Worm (Caenorhabditis elegans) whole organism, young adult: ENCODE results near the gene fbxb-79.

Experiments used
- B0019.2 ChIP-seq: fragments of 200-800 bp; sonication (Bioruptor generic); conservative IDR thresholded peaks from 2 replicates; pipeline ENCODE4 v1.3.6; 2022; ENCODE audit warnings: missing genetic modification reagents, missing genetic modification characterization, missing compliant biosample characterization
- F33H1.4 ChIP-seq: fragments of 200-800 bp; sonication (Bioruptor generic); IDR thresholded peaks from 2 replicates; pipeline ENCODE4 v1.3.6; 2022; ENCODE audit warnings: missing genetic modification reagents, missing genetic modification characterization, missing compliant biosample characterization
- F49E8.2 ChIP-seq: sonication (generic microtip); optimal IDR thresholded peaks from 3 replicates; lab custom pipeline; 2017; ENCODE audit warnings: missing genetic modification characterization, mild to moderate bottlenecking, missing compliant biosample characterization, antibody characterized with exemption, moderate library complexity; ENCODE audit not compliant: insufficient read depth
- F52B5.7 ChIP-seq: sonication (generic microtip); optimal IDR thresholded peaks from 2 replicates; lab custom pipeline; 2016; ENCODE audit warnings: mild to moderate bottlenecking, missing genetic modification characterization, missing compliant biosample characterization
- K11D2.4 ChIP-seq: fragments of 200-800 bp; sonication (Bioruptor generic); IDR thresholded peaks from 2 replicates; pipeline ENCODE4 v1.3.6; 2022; ENCODE audit warnings: missing genetic modification reagents, missing genetic modification characterization, missing compliant biosample characterization
- Y95B8A.8 ChIP-seq: fragments of 200-800 bp; sonication (Bioruptor generic); IDR thresholded peaks from 2 replicates; pipeline ENCODE4 v1.3.6; 2022; ENCODE audit warnings: missing genetic modification reagents, missing genetic modification characterization, missing compliant biosample characterization
- aptf-3 ChIP-seq: fragments of 200-800 bp; sonication (Bioruptor generic); IDR thresholded peaks from 2 replicates; pipeline ENCODE4 v1.3.6; 2022; ENCODE audit warnings: missing genetic modification characterization, missing compliant biosample characterization
- attf-6 ChIP-seq: fragments of 200-800 bp; sonication (Bioruptor generic); IDR thresholded peaks from 2 replicates; pipeline ENCODE4 v1.3.6; 2022; ENCODE audit warnings: missing genetic modification reagents, missing genetic modification characterization, missing compliant biosample characterization
- bed-1 ChIP-seq: fragments of 200-800 bp; sonication (Bioruptor generic); IDR thresholded peaks from 2 replicates; pipeline ENCODE4 v1.3.6; 2022; ENCODE audit warnings: missing genetic modification reagents, missing genetic modification characterization, missing compliant biosample characterization
- ceh-91 ChIP-seq: fragments of 200-800 bp; sonication (Bioruptor generic); IDR thresholded peaks from 2 replicates; pipeline ENCODE4 v1.3.6; 2022; ENCODE audit warnings: missing genetic modification reagents, missing genetic modification characterization, missing compliant biosample characterization
- chd-7 ChIP-seq: sonication (generic microtip); optimal IDR thresholded peaks from 2 replicates; lab custom pipeline; 2016; ENCODE audit warnings: mild to moderate bottlenecking, missing genetic modification characterization, moderate library complexity, missing compliant biosample characterization
- dox-1 ChIP-seq: fragments of 200-800 bp; sonication (Bioruptor generic); IDR thresholded peaks from 2 replicates; pipeline ENCODE4 v1.3.6; 2022; ENCODE audit warnings: missing genetic modification reagents, missing genetic modification characterization, missing compliant biosample characterization
- dpl-1 ChIP-seq: fragments of 150-350 bp; optimal IDR thresholded peaks from 2 replicates; lab custom pipeline; 2014; ENCODE audit warnings: missing biosample characterization, missing genetic modification reagents, missing genetic modification characterization
- efl-1 ChIP-seq: fragments of 150-350 bp; optimal IDR thresholded peaks from 2 replicates; lab custom pipeline; 2014; ENCODE audit warnings: missing biosample characterization, missing genetic modification reagents, missing genetic modification characterization
- egl-18 ChIP-seq: fragments of 200-800 bp; sonication (Bioruptor generic); IDR thresholded peaks from 2 replicates; pipeline ENCODE4 v1.3.6; 2022; ENCODE audit warnings: missing genetic modification reagents, missing genetic modification characterization, missing compliant biosample characterization
- egl-44 ChIP-seq: fragments of 200-800 bp; sonication (Bioruptor generic); IDR thresholded peaks from 2 replicates; pipeline ENCODE4 v1.3.6; 2022; ENCODE audit warnings: missing genetic modification reagents, missing genetic modification characterization, missing compliant biosample characterization
- egrh-3 ChIP-seq: fragments of 200-800 bp; sonication (Bioruptor generic); IDR thresholded peaks from 2 replicates; pipeline ENCODE4 v1.3.6; 2022; ENCODE audit warnings: missing genetic modification reagents, missing genetic modification characterization, missing compliant biosample characterization
- ekl-4 ChIP-seq: fragments of 200-800 bp; sonication (Bioruptor generic); IDR thresholded peaks from 2 replicates; pipeline ENCODE4 v1.3.6; 2022; ENCODE audit warnings: missing genetic modification reagents, missing genetic modification characterization, missing compliant biosample characterization
- hlh-26 ChIP-seq: fragments of 200-800 bp; sonication (Bioruptor generic); conservative IDR thresholded peaks from 2 replicates; pipeline ENCODE4 v1.3.6; 2022; ENCODE audit warnings: missing genetic modification reagents, missing genetic modification characterization, missing compliant biosample characterization
- hmg-20 ChIP-seq: fragments of 200-800 bp; sonication (Bioruptor generic); IDR thresholded peaks from 2 replicates; pipeline ENCODE4 v1.3.6; 2022; ENCODE audit warnings: missing genetic modification reagents, missing genetic modification characterization, missing compliant biosample characterization
- hsf-1 ChIP-seq: fragments of 200-800 bp; sonication (Bioruptor generic); IDR thresholded peaks from 2 replicates; pipeline ENCODE4 v1.3.6; 2022; ENCODE audit warnings: missing genetic modification reagents, missing genetic modification characterization, missing compliant biosample characterization
- let-607 ChIP-seq, 2 experiments: fragments of 200-800 bp in 1 of 2; sonication (Bioruptor generic) in 1 of 2; sonication (generic microtip) in 1 of 2; optimal IDR thresholded peaks; 2 replicates each; lab custom pipeline; 2016 to 2018; ENCODE audit warnings: mild to moderate bottlenecking in 2 of 2, missing compliant biosample characterization in 2 of 2, missing genetic modification characterization in 2 of 2, moderate library complexity in 2 of 2, missing genotype in 1 of 2
- lin-35 ChIP-seq, 3 experiments: fragments of 150-350 bp in 2 of 3; sonication (generic microtip) in 1 of 3; optimal IDR thresholded peaks; 2 replicates each; lab custom pipeline; 2014 to 2018; ENCODE audit warnings: missing biosample characterization in 3 of 3, missing genetic modification characterization in 3 of 3, missing genetic modification reagents in 3 of 3
- lin-54 ChIP-seq: fragments of 200-800 bp; sonication (Bioruptor generic); optimal IDR thresholded peaks from 2 replicates; lab custom pipeline; 2018; ENCODE audit warnings: mild to moderate bottlenecking, missing genetic modification characterization, missing compliant biosample characterization
- lsl-1 ChIP-seq: fragments of 200-800 bp; sonication (Bioruptor generic); optimal IDR thresholded peaks from 2 replicates; lab custom pipeline; 2018; ENCODE audit warnings: mild to moderate bottlenecking, missing genetic modification characterization, moderate library complexity, missing compliant biosample characterization
- lsy-27 ChIP-seq: sonication (generic microtip); optimal IDR thresholded peaks from 2 replicates; lab custom pipeline; 2017; ENCODE audit warnings: missing genetic modification characterization, mild to moderate bottlenecking, missing compliant biosample characterization, antibody characterized with exemption, missing genotype, borderline replicate concordance; ENCODE audit not compliant: insufficient read depth
- madf-6 ChIP-seq: fragments of 200-800 bp; sonication (Bioruptor generic); IDR thresholded peaks from 2 replicates; pipeline ENCODE4 v1.3.6; 2022; ENCODE audit warnings: missing genetic modification reagents, missing genetic modification characterization, missing compliant biosample characterization
- madf-8 ChIP-seq: fragments of 200-800 bp; sonication (Bioruptor generic); conservative IDR thresholded peaks from 2 replicates; pipeline ENCODE4 v1.3.6; 2022; ENCODE audit warnings: missing genetic modification reagents, missing genetic modification characterization, missing compliant biosample characterization
- mcd-1 ChIP-seq: fragments of 200-800 bp; sonication (Bioruptor generic); IDR thresholded peaks from 2 replicates; pipeline ENCODE4 v1.3.6; 2022; ENCODE audit warnings: missing genetic modification reagents, missing genetic modification characterization, missing compliant biosample characterization
- mel-28 ChIP-seq: sonication (generic microtip); optimal IDR thresholded peaks from 2 replicates; lab custom pipeline; 2016; ENCODE audit warnings: borderline replicate concordance, mild to moderate bottlenecking, missing genetic modification characterization, missing compliant biosample characterization
- nfya-2 ChIP-seq: fragments of 200-800 bp; sonication (Bioruptor generic); IDR thresholded peaks from 2 replicates; pipeline ENCODE4 v1.3.6; 2022; ENCODE audit warnings: missing genetic modification reagents, missing genetic modification characterization, missing compliant biosample characterization
- nfyb-1 ChIP-seq: fragments of 200-800 bp; sonication (Bioruptor generic); IDR thresholded peaks from 2 replicates; pipeline ENCODE4 v1.3.6; 2022; ENCODE audit warnings: missing genetic modification reagents, missing genetic modification characterization, missing compliant biosample characterization
- nhr-179 ChIP-seq: sonication (generic microtip); optimal IDR thresholded peaks from 2 replicates; lab custom pipeline; 2016; ENCODE audit warnings: mild to moderate bottlenecking, missing genetic modification characterization, missing compliant biosample characterization
- pbrm-1 ChIP-seq: fragments of 200-800 bp; sonication (Bioruptor generic); IDR thresholded peaks from 2 replicates; pipeline ENCODE4 v1.3.6; 2022; ENCODE audit warnings: missing genetic modification reagents, missing genetic modification characterization, missing compliant biosample characterization
- rec-8 ChIP-seq, 2 experiments: sonication (generic microtip); optimal IDR thresholded peaks; 2 replicates each; lab custom pipeline; 2016; ENCODE audit warnings: mild to moderate bottlenecking in 2 of 2, missing genetic modification characterization in 2 of 2, missing genetic modification reagents in 2 of 2, missing genotype in 2 of 2, missing biosample characterization in 1 of 2, missing compliant biosample characterization in 1 of 2, moderate library complexity in 1 of 2
- snpc-3.4 ChIP-seq: sonication (generic microtip); optimal IDR thresholded peaks from 2 replicates; lab custom pipeline; 2017; ENCODE audit warnings: missing genetic modification characterization, mild to moderate bottlenecking, missing compliant biosample characterization, antibody characterized with exemption, moderate library complexity, missing genotype, missing genetic modification reagents
- snpc-4 ChIP-seq, 5 experiments: fragments of 150-350 bp in 1 of 5; sonication (generic microtip) in 4 of 5; optimal IDR thresholded peaks; 2 replicates each; lab custom pipeline; 2014 to 2018; ENCODE audit warnings: missing genetic modification characterization in 5 of 5, missing biosample characterization in 3 of 5, antibody characterized with exemption in 2 of 5, mild to moderate bottlenecking in 2 of 5, missing compliant biosample characterization in 2 of 5, missing genotype in 2 of 5, moderate library complexity in 2 of 5, missing genetic modification reagents in 1 of 5
- tbx-9 ChIP-seq: sonication (generic microtip); optimal IDR thresholded peaks from 2 replicates; lab custom pipeline; 2016; ENCODE audit warnings: borderline replicate concordance, missing genetic modification characterization, inconsistent platforms, missing compliant biosample characterization
- xnd-1 ChIP-seq: sonication (generic microtip); optimal IDR thresholded peaks from 2 replicates; lab custom pipeline; 2016; ENCODE audit warnings: missing genotype, missing genetic modification reagents, missing genetic modification characterization, missing compliant biosample characterization
- ztf-25 ChIP-seq: fragments of 200-800 bp; sonication (Bioruptor generic); IDR thresholded peaks from 2 replicates; pipeline ENCODE4 v1.3.6; 2022; ENCODE audit warnings: missing genetic modification reagents, missing genetic modification characterization, missing compliant biosample characterization
- ztf-6 ChIP-seq: fragments of 200-800 bp; sonication (Bioruptor generic); IDR thresholded peaks from 2 replicates; pipeline ENCODE4 v1.3.6; 2022; ENCODE audit warnings: missing genetic modification reagents, missing genetic modification characterization, missing compliant biosample characterization

Gene fbxb-79

ce11 chrIV:11145929-11146339 is 43.4 kb downstream of the fbxb-79 start (continued):
- TF ChIP-seq nfya-2 (GFP tag; lab: Robert Waterston, UW) (peak; percentile 73; the same call in 1 of the 2 replicates), chd-7 (tag; lab: Kevin White, UChicago) (peak; percentile 63), mcd-1 (no peak), egl-18 (no peak), egrh-3 (GFP tag; lab: Robert Waterston, UW) (no peak), F33H1.4 (peak; percentile 32), ekl-4 (GFP tag; lab: Robert Waterston, UW) (peak; percentile 72), lsy-27 (tag; lab: Kevin White, UChicago) (no peak), rec-8 (tag; optimal IDR thresholded peaks at IDR 0.05; lab: Kevin White, UChicago) (peak in 1 of 2 experiments; percentile 53), F52B5.7 (tag; lab: Kevin White, UChicago) (peak; percentile 84), pbrm-1 (GFP tag; lab: Robert Waterston, UW) (peak; percentile 52; the same call in 1 of the 2 replicates), dox-1 (no peak), attf-6 (GFP tag; lab: Robert Waterston, UW) (peak; percentile 78; the same call in 1 of the 2 replicates), snpc-3.4 (tag; lab: Kevin White, UChicago) (peak; percentile 53), egl-44 (GFP tag; lab: Robert Waterston, UW) (no peak), lin-54 (peak; percentile 46), K11D2.4 (GFP tag; lab: Robert Waterston, UW) (no peak), tbx-9 (tag; lab: Kevin White, UChicago) (no peak), mel-28 (tag; lab: Kevin White, UChicago) (no peak), dpl-1 (GFP tag; lab: Kevin White, UChicago) (no peak), madf-6 (GFP tag; lab: Robert Waterston, UW) (peak; percentile 67)

- TF ChIP-seq ztf-25 (no peak), egrh-3 (GFP tag; lab: Robert Waterston, UW) (no peak), dox-1 (no peak), B0019.2 (no peak), ztf-6 (no peak), snpc-3.4 (tag; lab: Kevin White, UChicago) (no peak), hlh-26 (GFP tag; lab: Robert Waterston, UW) (no peak), ceh-91 (GFP tag; lab: Robert Waterston, UW) (no peak), let-607 (tag; optimal IDR thresholded peaks at IDR 0.05; lab: Kevin White, UChicago) (no peak), bed-1 (no peak), hmg-20 (GFP tag; lab: Robert Waterston, UW) (no peak), lin-35 (GFP tag; optimal IDR thresholded peaks at IDR 0.05; lab: Kevin White, UChicago) (no peak)
These were observed 46.2 kb downstream of the fbxb-79 start, which contains the start of gene F01G4.4 for ce11 chrIV:11143228-11143444. Gene F01G4.4, plus strand, starts transcription at chrIV:11143345.

ce11 chrIV:11142314-11143227 is 46.7 kb downstream of the fbxb-79 start, which contains the start of gene skih-2:
Gene skih-2, minus strand, starts transcription at chrIV:11142364.
- TF ChIP-seq F33H1.4 (peak; percentile 89), aptf-3 (GFP tag; lab: Robert Waterston, UW) (no peak), snpc-4 (GFP tag; optimal IDR thresholded peaks at IDR 0.05; lab: Kevin White, UChicago) (no peak), snpc-4 (tag; optimal IDR thresholded peaks at IDR 0.05; lab: Kevin White, UChicago) (peak in 2 of 4 experiments; percentile 16 to 20), lsl-1 (GFP tag; lab: Kevin White, UChicago) (peak; percentile 93), Y95B8A.8 (GFP tag; lab: Robert Waterston, UW) (no peak), efl-1 (GFP tag; lab: Kevin White, UChicago) (peak; percentile 72), madf-8 (GFP tag; lab: Robert Waterston, UW) (peak; percentile 78), F49E8.2 (tag; lab: Kevin White, UChicago) (peak; percentile 66), lin-54 (peak; percentile 75), snpc-3.4 (tag; lab: Kevin White, UChicago) (peak; percentile 14), hlh-26 (GFP tag; lab: Robert Waterston, UW) (no peak), dpl-1 (GFP tag; lab: Kevin White, UChicago) (peak; percentile 70), nfyb-1 (GFP tag; lab: Robert Waterston, UW) (peak; percentile 45; the same call in 1 of the 2 replicates), nhr-179 (tag; lab: Kevin White, UChicago) (no peak), lin-35 (GFP tag; optimal IDR thresholded peaks at IDR 0.05; lab: Kevin White, UChicago) (peak in 1 of 3 experiments; percentile 81), hsf-1 (GFP tag; lab: Robert Waterston, UW) (peak; percentile 98), attf-6 (GFP tag; lab: Robert Waterston, UW) (no peak), madf-6 (GFP tag; lab: Robert Waterston, UW) (peak; percentile 95), ekl-4 (GFP tag; lab: Robert Waterston, UW) (0 out of 2 replicates have a peak, but pooled peaks have one; percentile 15), xnd-1 (tag; lab: Kevin White, UChicago) (peak; percentile 91)
